Fruit fly (Drosophila melanogaster) S2 (cell line): ENCODE data around the gene Vps2.

Source experiments
- CG8478 ChIP-seq: fragments of >200 bp; optimal IDR thresholded peaks from 2 replicates; lab custom pipeline; 2018
- CTCF ChIP-seq, 2 experiments: fragments of >200 bp; optimal IDR thresholded peaks; 2 replicates each; lab custom pipeline; 2018

- no peak for TF ChIP-seq CG8478 (lab: Kevin White, UChicago)
- TF ChIP-seq CTCF (optimal IDR thresholded peaks at IDR 0.05; lab: Kevin White, UChicago): peak; percentile 33 to 34
These were observed 11.1 kb upstream of the Vps2 start, which contains the start of gene gro for dm6 chr3R:26041417-26042101.
